Fruit fly (Drosophila melanogaster): ENCODE data around the gene CG17129.

The CG17129 gene

DNA sequence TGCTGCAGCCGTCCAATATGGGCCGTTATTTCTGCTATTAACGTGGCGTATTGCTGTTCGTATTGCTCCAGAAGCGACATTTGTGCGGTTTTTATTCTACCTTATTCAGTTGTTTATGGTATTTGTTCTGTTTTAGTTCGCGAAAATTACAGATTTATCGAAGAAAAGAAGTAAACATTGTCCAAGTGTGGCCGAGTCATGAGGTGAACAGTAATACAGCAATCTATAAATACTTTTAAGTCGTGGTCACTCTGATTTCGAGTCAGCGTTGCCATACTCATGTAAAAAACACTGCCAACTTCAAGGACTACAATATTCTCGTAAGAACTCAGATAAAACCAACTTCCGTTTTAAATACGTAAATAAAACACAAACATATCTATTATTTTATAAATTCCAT lies 12.6 kb upstream of the CG17129 start, which contains the start of gene Vti1a (continued):
- TF ChIP-seq B-H1 (GFP tag; IDR thresholded peaks at IDR 0.05) (no peak), CG15601 (tag; optimal IDR thresholded peaks at IDR 0.05) (peak; percentile 44), Eip74EF (GFP tag; optimal IDR thresholded peaks at IDR 0.05) (no peak), Aef1 (GFP tag; IDR thresholded peaks at IDR 0.05) (no peak), dan (GFP tag; IDR thresholded peaks at IDR 0.05) (no peak), jumu (GFP tag; optimal IDR thresholded peaks at IDR 0.05) (no peak), sug (tag; optimal IDR thresholded peaks at IDR 0.05) (peak; percentile 11), Hmr (GFP tag; optimal IDR thresholded peaks at IDR 0.05) (peak; percentile 27), Lhr (GFP tag; optimal IDR thresholded peaks at IDR 0.05) (peak; percentile 85), ERR (GFP tag; optimal IDR thresholded peaks at IDR 0.05) (no peak), NC2β (GFP tag; optimal IDR thresholded peaks at IDR 0.05) (no peak), Fer3 (tag; optimal IDR thresholded peaks at IDR 0.05) (no peak), CG3995 (GFP tag; optimal IDR thresholded peaks at IDR 0.05) (no peak), nom (GFP tag; optimal IDR thresholded peaks at IDR 0.05) (no peak), Gsc (GFP tag; IDR thresholded peaks at IDR 0.05) (no peak), CG12299 (tag; optimal IDR thresholded peaks at IDR 0.05) (no peak), ab (GFP tag; optimal IDR thresholded peaks at IDR 0.05) (no peak), CG18476 (GFP tag; optimal IDR thresholded peaks at IDR 0.05) (no peak), CG17361 (GFP tag; IDR thresholded peaks at IDR 0.05) (0 out of 3 replicates have a peak, but pooled peaks have one; percentile 33), ci (GFP tag; IDR thresholded peaks at IDR 0.05) (no peak), schlank (tag; optimal IDR thresholded peaks at IDR 0.05) (no peak), CG15269 (tag; optimal IDR thresholded peaks at IDR 0.05) (no peak)

DNA sequence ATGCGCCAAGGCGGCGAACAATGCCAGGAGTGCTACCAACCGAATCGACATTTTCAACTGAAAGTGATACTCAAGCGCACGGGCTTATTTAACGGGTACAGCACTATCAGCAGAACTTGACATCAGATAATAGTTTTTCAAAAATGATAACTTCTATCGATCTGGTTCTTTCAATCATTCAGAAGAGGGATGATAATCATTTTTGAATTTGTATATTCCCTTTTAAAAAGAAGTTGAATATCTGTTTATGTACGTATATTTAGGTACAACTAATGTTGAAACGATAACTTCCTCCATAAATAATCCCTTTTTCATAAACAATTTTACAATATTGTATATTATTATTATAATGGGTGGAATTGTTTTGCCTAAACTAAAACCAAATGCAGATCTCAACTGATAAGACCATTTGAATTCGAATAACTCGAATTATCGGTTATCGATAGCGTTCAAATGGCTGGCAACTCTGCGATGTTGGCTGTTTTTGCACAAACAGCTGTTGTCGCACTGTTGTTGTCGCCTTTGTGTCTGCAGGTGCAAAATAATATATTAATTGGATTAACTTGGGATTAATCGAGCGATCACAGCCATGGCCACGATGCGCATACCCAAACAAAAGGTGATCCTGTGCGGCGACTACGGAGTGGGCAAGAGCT lies 10.0 kb upstream of the CG17129 start, which contains the start of the genes CG32483 and RabX6:
TSS of gene CG32483 (minus strand) at position 51 of the 656 bp plus-strand sequence.
TSS of gene RabX6 (plus strand) at position 487 of the 656 bp plus-strand sequence.
- TF ChIP-seq CG7745 (tag; optimal IDR thresholded peaks at IDR 0.05) (no peak), Mrtf (GFP tag; IDR thresholded peaks at IDR 0.05) (no peak), nerfin-1 (tag; optimal IDR thresholded peaks at IDR 0.05) (no peak), nau (GFP tag; optimal IDR thresholded peaks at IDR 0.05) (no peak), Dp (GFP tag; optimal IDR thresholded peaks at IDR 0.05) (peak; percentile 90), C15 (GFP tag; IDR thresholded peaks at IDR 0.05) (no peak), vnd (GFP tag; IDR thresholded peaks at IDR 0.05; ENCODE audit: partially characterized antibody) (no peak), Kr (GFP tag; optimal IDR thresholded peaks at IDR 0.05) (no peak), schlank (tag; optimal IDR thresholded peaks at IDR 0.05) (no peak), Bgb (GFP tag; IDR thresholded peaks at IDR 0.05; ENCODE audit: partially characterized antibody) (0 out of 2 replicates have a peak, but pooled peaks have one; percentile 22), vvl (GFP tag; IDR thresholded peaks at IDR 0.05) (no peak), HmgZ (tag; optimal IDR thresholded peaks at IDR 0.05) (peak; percentile 3), CG16863 (GFP tag; optimal IDR thresholded peaks at IDR 0.05) (no peak), Sry-δ (GFP tag; optimal IDR thresholded peaks at IDR 0.05) (peak; percentile 9), rib (GFP tag; IDR thresholded peaks at IDR 0.05) (peak; percentile 14; the same call in 1 of the 2 replicates), stwl (tag; optimal IDR thresholded peaks at IDR 0.05) (peak; percentile 74), Scr (GFP tag; IDR thresholded peaks at IDR 0.05; ENCODE audit: partially characterized antibody) (peak; percentile 30), CG10209 (GFP tag; optimal IDR thresholded peaks at IDR 0.05) (no peak), bowl (GFP tag; IDR thresholded peaks at IDR 0.05) (no peak), CG10565 (GFP tag; optimal IDR thresholded peaks at IDR 0.05) (no peak), Jarid2 (GFP tag; optimal IDR thresholded peaks at IDR 0.05) (no peak), Gsc (GFP tag; IDR thresholded peaks at IDR 0.05) (no peak), maf-S (GFP tag; optimal IDR thresholded peaks at IDR 0.05) (no peak), ind (GFP tag; optimal IDR thresholded peaks at IDR 0.05) (no peak), crp (GFP tag; optimal IDR thresholded peaks at IDR 0.05) (peak; percentile 65 to 93), br (optimal IDR thresholded peaks at IDR 0.05) (no peak), CG7556 (GFP tag; optimal IDR thresholded peaks at IDR 0.05) (no peak), sisA (GFP tag; IDR thresholded peaks at IDR 0.05) (no peak), tx (GFP tag; optimal IDR thresholded peaks at IDR 0.05) (no peak), CG10321 (GFP tag; IDR thresholded peaks at IDR 0.05) (no peak), Hmr (GFP tag; optimal IDR thresholded peaks at IDR 0.05) (no peak)
